Comparison of ENCODE assay signal across 4 worm cellular contexts in the genomic region with DNA sequence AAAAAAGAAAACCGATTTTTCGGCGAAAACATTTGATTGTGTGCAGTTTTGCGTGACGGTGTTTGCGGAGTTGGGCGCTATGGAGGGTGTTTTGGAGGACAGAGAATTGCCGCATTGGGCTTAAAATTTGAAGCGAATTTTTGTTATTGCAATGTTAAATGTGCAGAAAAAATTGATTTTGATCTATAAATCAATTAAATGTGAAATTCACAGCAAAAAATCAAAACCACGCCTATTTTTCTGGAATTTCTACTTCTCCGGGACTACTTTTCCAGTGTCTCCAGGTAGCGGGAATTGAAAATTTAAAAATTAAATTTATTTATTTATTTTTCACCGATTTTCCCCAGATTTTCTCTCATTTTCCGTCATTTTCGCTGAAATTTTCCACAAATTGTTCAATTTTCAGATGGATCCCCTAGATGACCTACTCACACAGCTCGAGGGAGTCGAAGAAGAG.
TF ChIP-seq lines count a peak whose summit lies in the region.

A gene (plus strand): TSS at position 407 of the 457 bp plus-strand sequence.

TF ChIP-seq in whole organism, L2 larva, 48 proteins besides CTCF, POLR2A, EP300 and RAD21 (continues in another document):
- TF ChIP-seq R02D3.7 (tag; optimal IDR thresholded peaks at IDR 0.05; lab: Kevin White, UChicago) (no peak), ztf-1 (GFP tag; conservative IDR thresholded peaks at IDR 0.05; lab: Robert Waterston, UW) (no peak), fos-1 (tag; optimal IDR thresholded peaks at IDR 0.05; lab: Kevin White, UChicago) (peak; percentile 1), aly-2 (tag; optimal IDR thresholded peaks at IDR 0.05; lab: Kevin White, UChicago) (no peak), snpc-4 (tag; optimal IDR thresholded peaks at IDR 0.05; lab: Kevin White, UChicago) (no peak), nhr-237 (tag; optimal IDR thresholded peaks at IDR 0.05; lab: Kevin White, UChicago) (peak; percentile 28), ama-1 (optimal IDR thresholded peaks at IDR 0.05; lab: Kevin White, UChicago) (no peak), nhr-23 (tag; optimal IDR thresholded peaks at IDR 0.05; lab: Kevin White, UChicago) (no peak), elt-3 (tag; optimal IDR thresholded peaks at IDR 0.05; lab: Kevin White, UChicago) (no peak), skn-1 (tag; optimal IDR thresholded peaks at IDR 0.05; lab: Kevin White, UChicago) (no peak), ceh-82 (tag; optimal IDR thresholded peaks at IDR 0.05; lab: Kevin White, UChicago) (no peak), Y55F3AM.14 (GFP tag; optimal IDR thresholded peaks at IDR 0.05; lab: Kevin White, UChicago) (peak; percentile 45), nhr-25 (tag; optimal IDR thresholded peaks at IDR 0.05; lab: Kevin White, UChicago) (peak; percentile 49), unc-55 (GFP tag; optimal IDR thresholded peaks at IDR 0.05; lab: Kevin White, UChicago) (peak; percentile 81), ztf-4 (tag; optimal IDR thresholded peaks at IDR 0.05; lab: Kevin White, UChicago) (no peak), nhr-10 (tag; optimal IDR thresholded peaks at IDR 0.05; lab: Kevin White, UChicago) (no peak), unc-62 (GFP tag; optimal IDR thresholded peaks at IDR 0.05; lab: Kevin White, UChicago) (no peak), crh-2 (tag; optimal IDR thresholded peaks at IDR 0.05; lab: Kevin White, UChicago) (peak; percentile 69), ZK546.5 (tag; optimal IDR thresholded peaks at IDR 0.05; lab: Kevin White, UChicago) (no peak), nhr-77 (tag; optimal IDR thresholded peaks at IDR 0.05; lab: Kevin White, UChicago) (no peak), sma-9 (GFP tag; optimal IDR thresholded peaks at IDR 0.05; lab: Kevin White, UChicago) (no peak), sma-9 (tag; optimal IDR thresholded peaks at IDR 0.05; lab: Kevin White, UChicago) (no peak), ceh-16 (tag; optimal IDR thresholded peaks at IDR 0.05; lab: Kevin White, UChicago) (no peak)

TF ChIP-seq in whole organism, L4 larva, 104 proteins besides CTCF, POLR2A, EP300 and RAD21 (continues in another document):
- TF ChIP-seq lin-15B (tag; optimal IDR thresholded peaks at IDR 0.05; lab: Kevin White, UChicago) (no peak), nhr-77 (tag; optimal IDR thresholded peaks at IDR 0.05; lab: Kevin White, UChicago) (no peak), F26F4.8 (GFP tag; conservative IDR thresholded peaks at IDR 0.05; lab: Robert Waterston, UW) (no peak), pha-4 (GFP tag; IDR thresholded peaks at IDR 0.05; lab: Robert Waterston, UW) (no peak), pha-4 (tag; optimal IDR thresholded peaks at IDR 0.05; lab: Kevin White, UChicago) (no peak), unc-62 (GFP tag; optimal IDR thresholded peaks at IDR 0.05 in 1 of 2; lab: Kevin White, UChicago) (no peak), unc-62 (tag; optimal IDR thresholded peaks at IDR 0.05; lab: Kevin White, UChicago) (no peak), mxl-3 (GFP tag; optimal IDR thresholded peaks at IDR 0.05; lab: Kevin White, UChicago) (no peak), mxl-2 (GFP tag; conservative IDR thresholded peaks at IDR 0.05; lab: Robert Waterston, UW) (no peak), skn-1 (tag; optimal IDR thresholded peaks at IDR 0.05; lab: Kevin White, UChicago) (no peak), hif-1 (tag; optimal IDR thresholded peaks at IDR 0.05; lab: Kevin White, UChicago) (peak in 1 of 2 experiments; percentile 92), sdz-12 (GFP tag; optimal IDR thresholded peaks at IDR 0.05; lab: Kevin White, UChicago) (no peak), ZK337.2 (GFP tag; IDR thresholded peaks at IDR 0.05; lab: Robert Waterston, UW) (0 out of 2 replicates have a peak, but pooled peaks have one; percentile 50), dmd-9 (GFP tag; IDR thresholded peaks at IDR 0.05; lab: Robert Waterston, UW) (peak; percentile 44; the same call in 1 of the 2 replicates), ceh-82 (tag; optimal IDR thresholded peaks at IDR 0.05; lab: Kevin White, UChicago) (no peak), egl-27 (tag; optimal IDR thresholded peaks at IDR 0.05; lab: Kevin White, UChicago) (no peak), snpc-1.2 (GFP tag; IDR thresholded peaks at IDR 0.05; lab: Robert Waterston, UW) (no peak), mdt-29 (GFP tag; IDR thresholded peaks at IDR 0.05; lab: Robert Waterston, UW) (no peak), unc-130 (GFP tag; optimal IDR thresholded peaks at IDR 0.05; lab: Kevin White, UChicago) (peak; percentile 78), nhr-76 (tag; optimal IDR thresholded peaks at IDR 0.05; lab: Kevin White, UChicago) (no peak), nhr-10 (tag; optimal IDR thresholded peaks at IDR 0.05; lab: Kevin White, UChicago) (no peak), nhr-237 (tag; optimal IDR thresholded peaks at IDR 0.05; lab: Kevin White, UChicago) (no peak), ceh-20 (GFP tag; IDR thresholded peaks at IDR 0.05; lab: Robert Waterston, UW) (no peak)

TF ChIP-seq in whole organism, late embryonic, 69 proteins besides CTCF, POLR2A, EP300 and RAD21 (continues in another document):
- TF ChIP-seq hlh-6 (tag; optimal IDR thresholded peaks at IDR 0.05; lab: Kevin White, UChicago) (peak; percentile 56), ama-1 (optimal IDR thresholded peaks at IDR 0.05; lab: Kevin White, UChicago) (no peak), unc-3 (GFP tag; conservative IDR thresholded peaks at IDR 0.05; lab: Robert Waterston, UW) (no peak), unc-3 (tag; optimal IDR thresholded peaks at IDR 0.05; lab: Kevin White, UChicago) (peak; percentile 77), pax-1 (tag; optimal IDR thresholded peaks at IDR 0.05; lab: Kevin White, UChicago) (no peak), pag-3 (tag; optimal IDR thresholded peaks at IDR 0.05; lab: Kevin White, UChicago; ENCODE audit: borderline replicate concordance) (peak; percentile 52), pqm-1 (tag; optimal IDR thresholded peaks at IDR 0.05; lab: Kevin White, UChicago) (peak; percentile 95), unc-55 (GFP tag; optimal IDR thresholded peaks at IDR 0.05; lab: Kevin White, UChicago) (peak; percentile 43), pat-9 (tag; optimal IDR thresholded peaks at IDR 0.05; lab: Kevin White, UChicago) (no peak), hlh-8 (tag; optimal IDR thresholded peaks at IDR 0.05; lab: Kevin White, UChicago) (peak; percentile 90), ceh-9 (tag; optimal IDR thresholded peaks at IDR 0.05; lab: Kevin White, UChicago) (no peak), ahr-1 (tag; optimal IDR thresholded peaks at IDR 0.05; lab: Kevin White, UChicago) (peak; percentile 92), ceh-22 (tag; optimal IDR thresholded peaks at IDR 0.05; lab: Kevin White, UChicago) (no peak), che-1 (tag; optimal IDR thresholded peaks at IDR 0.05; lab: Kevin White, UChicago) (peak; percentile 69), K02D7.2 (tag; optimal IDR thresholded peaks at IDR 0.05; lab: Kevin White, UChicago) (no peak), C08G9.2 (tag; optimal IDR thresholded peaks at IDR 0.05; lab: Kevin White, UChicago) (peak; percentile 95), hlh-30 (tag; optimal IDR thresholded peaks at IDR 0.05; lab: Kevin White, UChicago; ENCODE audit: insufficient read depth) (no peak), ceh-19 (GFP tag; optimal IDR thresholded peaks at IDR 0.05; lab: Kevin White, UChicago) (peak; percentile 66), gmeb-2 (tag; optimal IDR thresholded peaks at IDR 0.05; lab: Kevin White, UChicago) (peak; percentile 17), ceh-31 (tag; optimal IDR thresholded peaks at IDR 0.05; lab: Kevin White, UChicago) (peak; percentile 99), elt-2 (tag; optimal IDR thresholded peaks at IDR 0.05; lab: Kevin White, UChicago) (peak; percentile 83), ceh-6 (GFP tag; optimal IDR thresholded peaks at IDR 0.05; lab: Kevin White, UChicago) (no peak), sdc-2 (tag; optimal IDR thresholded peaks at IDR 0.05; lab: Kevin White, UChicago) (peak; percentile 44), pha-2 (tag; optimal IDR thresholded peaks at IDR 0.05; lab: Kevin White, UChicago) (peak; percentile 51)

TF ChIP-seq in whole organism, mixed stage, embryonic, 35 proteins besides CTCF, POLR2A, EP300 and RAD21:
- TF ChIP-seq sptf-1 (tag; optimal IDR thresholded peaks at IDR 0.05; lab: Kevin White, UChicago) (peak; percentile 72), ces-1 (GFP tag; optimal IDR thresholded peaks at IDR 0.05; lab: Kevin White, UChicago) (peak; percentile 92), cnd-1 (tag; optimal IDR thresholded peaks at IDR 0.05; lab: Kevin White, UChicago) (peak; percentile 33), tbx-8 (GFP tag; optimal IDR thresholded peaks at IDR 0.05; lab: Kevin White, UChicago) (no peak), nhr-237 (tag; optimal IDR thresholded peaks at IDR 0.05; lab: Kevin White, UChicago) (peak; percentile 84), ham-2 (GFP tag; optimal IDR thresholded peaks at IDR 0.05; lab: Kevin White, UChicago) (peak; percentile 47), unc-62 (GFP tag; optimal IDR thresholded peaks at IDR 0.05; lab: Kevin White, UChicago) (no peak), mep-1 (tag; optimal IDR thresholded peaks at IDR 0.05; lab: Kevin White, UChicago) (peak; percentile 16), nhr-12 (tag; optimal IDR thresholded peaks at IDR 0.05; lab: Kevin White, UChicago) (no peak), ceh-39 (tag; optimal IDR thresholded peaks at IDR 0.05; lab: Kevin White, UChicago) (peak; percentile 57), lin-32 (GFP tag; optimal IDR thresholded peaks at IDR 0.05; lab: Kevin White, UChicago) (peak; percentile 51), sem-2 (GFP tag; optimal IDR thresholded peaks at IDR 0.05; lab: Kevin White, UChicago) (peak; percentile 17), mls-2 (tag; optimal IDR thresholded peaks at IDR 0.05; lab: Kevin White, UChicago) (peak; percentile 77), drap-1 (GFP tag; optimal IDR thresholded peaks at IDR 0.05; lab: Kevin White, UChicago) (peak; percentile 59), lsy-2 (tag; optimal IDR thresholded peaks at IDR 0.05; lab: Kevin White, UChicago) (peak; percentile 48), ceh-43 (GFP tag; optimal IDR thresholded peaks at IDR 0.05; lab: Kevin White, UChicago) (peak; percentile 43), pha-4 (tag; optimal IDR thresholded peaks at IDR 0.05; lab: Kevin White, UChicago) (no peak), bed-3 (GFP tag; optimal IDR thresholded peaks at IDR 0.05; lab: Kevin White, UChicago) (peak; percentile 35)
